Worm (Caenorhabditis elegans) whole organism, late embryonic: ENCODE data around the gene rpn-5.

Source experiments
- C38D4.7 ChIP-seq: fragments of 200-800 bp; sonication (Bioruptor generic); optimal IDR thresholded peaks from 2 replicates; lab custom pipeline; 2018; ENCODE audit warnings: mild to moderate bottlenecking, missing genetic modification characterization, moderate library complexity, missing compliant biosample characterization
- fax-1 ChIP-seq: sonication (generic microtip); optimal IDR thresholded peaks from 2 replicates; lab custom pipeline; 2016; ENCODE audit warnings: missing genotype, missing genetic modification characterization, missing compliant biosample characterization
- pha-4 ChIP-seq: fragments of 150-350 bp; optimal IDR thresholded peaks from 2 replicates; lab custom pipeline; 2018; ENCODE audit warnings: missing biosample characterization, missing genetic modification reagents, missing genetic modification characterization

- TF ChIP-seq fax-1 (tag; lab: Kevin White, UChicago) = no peak
- TF ChIP-seq C38D4.7 (GFP tag; lab: Kevin White, UChicago) = no peak
- no peak for TF ChIP-seq pha-4 (tag; lab: Kevin White, UChicago)
These were observed 27.9 kb upstream of the rpn-5 start, which contains the start of gene F10G7.10 for ce11 chrII:4726120-4726519.
